Fruit fly (Drosophila melanogaster): Measurements from ENCODE around the gene CG13700.

dm6 chr3L:18272321-18273054, 28.6 kb downstream of the CG13700 start:
- no peak for TF ChIP-seq cnc (optimal IDR thresholded peaks at IDR 0.05)
- no peak for TF ChIP-seq kay (GFP tag; ENCODE audit: borderline replicate concordance)
- no peak for TF ChIP-seq Crg-1 (GFP tag; optimal IDR thresholded peaks at IDR 0.05)
- TF ChIP-seq CG1620 (GFP tag; optimal IDR thresholded peaks at IDR 0.05), result no peak
- TF ChIP-seq Clk (GFP tag; optimal IDR thresholded peaks at IDR 0.05), result no peak
- no peak for TF ChIP-seq toe (GFP tag; optimal IDR thresholded peaks at IDR 0.05)
- no peak for TF ChIP-seq Hr96 (GFP tag; optimal IDR thresholded peaks at IDR 0.05)
- no peak for TF ChIP-seq CG14711 (tag; optimal IDR thresholded peaks at IDR 0.05)
- TF ChIP-seq CG7045 (GFP tag; optimal IDR thresholded peaks at IDR 0.05), result no peak
- TF ChIP-seq CG7101 (tag; optimal IDR thresholded peaks at IDR 0.05), result no peak

All from whole organism, adult.